Fruit fly (Drosophila melanogaster) whole organism, wandering third instar larva: Measurements from ENCODE around the gene CG13314.

Source experiments
- Abd-B ChIP-seq: fragments of >200 bp; optimal IDR thresholded peaks from 2 replicates; lab custom pipeline; 2017; ENCODE audit warnings: missing biosample characterization, missing genetic modification characterization
- CG32264 ChIP-seq: fragments of 200-800 bp; sonication (Bioruptor generic); optimal IDR thresholded peaks from 2 replicates; lab custom pipeline; 2016; ENCODE audit warnings: missing biosample characterization, missing genetic modification characterization
- CG9705 ChIP-seq: fragments of 200-800 bp; sonication (Bioruptor generic); optimal IDR thresholded peaks from 2 replicates; lab custom pipeline; 2018; ENCODE audit warnings: missing biosample characterization, mild to moderate bottlenecking, missing genetic modification characterization
- CrebA ChIP-seq: fragments of 200-800 bp; sonication (Bioruptor generic); optimal IDR thresholded peaks from 2 replicates; lab custom pipeline; 2016; ENCODE audit warnings: missing biosample characterization, mild to moderate bottlenecking, missing genetic modification characterization, borderline replicate concordance
- Dfd ChIP-seq: fragments of >200 bp; optimal IDR thresholded peaks from 2 replicates; lab custom pipeline; 2017; ENCODE audit warnings: missing biosample characterization, missing genetic modification characterization
- Dif ChIP-seq: fragments of 200-275, 200-300 bp; sonication (Bioruptor generic); optimal IDR thresholded peaks from 2 replicates; lab custom pipeline; 2018; ENCODE audit warnings: missing biosample characterization, missing genetic modification characterization; ENCODE audit not compliant: partially characterized antibody
- GATAd ChIP-seq: sonication (Bioruptor generic); optimal IDR thresholded peaks from 2 replicates; lab custom pipeline; 2016; ENCODE audit warnings: missing biosample characterization, missing genetic modification characterization
- HLH106 ChIP-seq: fragments of 200-800 bp; optimal IDR thresholded peaks from 3 replicates; lab custom pipeline; 2019; ENCODE audit warnings: missing biosample characterization, mild to moderate bottlenecking, missing genetic modification characterization, moderate library complexity
- Hnf4 ChIP-seq: fragments of 200-800 bp; sonication (Bioruptor generic); optimal IDR thresholded peaks from 2 replicates; lab custom pipeline; 2016; ENCODE audit warnings: missing biosample characterization, mild to moderate bottlenecking, missing genetic modification characterization
- Hr78 ChIP-seq: fragments of >200 bp; optimal IDR thresholded peaks from 2 replicates; lab custom pipeline; 2017; ENCODE audit warnings: missing biosample characterization, missing genetic modification characterization
- Hr83 ChIP-seq: fragments of 200-300 bp; sonication (Bioruptor generic); optimal IDR thresholded peaks from 2 replicates; lab custom pipeline; 2016; ENCODE audit warnings: missing biosample characterization, mild to moderate bottlenecking, missing genetic modification characterization, moderate library complexity; ENCODE audit not compliant: poor library complexity, severe bottlenecking
- Jra ChIP-seq: sonication (Bioruptor generic); optimal IDR thresholded peaks from 2 replicates; lab custom pipeline; 2016; ENCODE audit warnings: missing biosample characterization, missing genetic modification characterization
- Mio ChIP-seq: sonication (Bioruptor generic); optimal IDR thresholded peaks from 2 replicates; lab custom pipeline; 2016; ENCODE audit warnings: missing biosample characterization, missing genetic modification characterization
- Myc ChIP-seq: fragments of >200 bp; optimal IDR thresholded peaks from 2 replicates; lab custom pipeline; 2017
- N ChIP-seq: fragments of >200 bp; optimal IDR thresholded peaks from 2 replicates; lab custom pipeline; 2018; ENCODE audit warnings: missing biosample characterization, missing external identifiers, missing genetic modification characterization
- OdsH ChIP-seq: fragments of 200-800 bp; sonication (Bioruptor generic); optimal IDR thresholded peaks from 2 replicates; lab custom pipeline; 2016; ENCODE audit warnings: missing biosample characterization, mild to moderate bottlenecking, missing genetic modification characterization
- Rel ChIP-seq, 2 experiments: fragments of 200-800 bp; sonication (Bioruptor generic) in 1 of 2; optimal IDR thresholded peaks; 2 replicates in 1 of 2; 3 replicates in 1 of 2; lab custom pipeline; 2016 to 2019; ENCODE audit warnings: mild to moderate bottlenecking in 2 of 2, missing biosample characterization in 2 of 2, missing genetic modification characterization in 2 of 2, moderate library complexity in 1 of 2
- Sp1 ChIP-seq: fragments of 200-800 bp; sonication (Bioruptor generic); optimal IDR thresholded peaks from 3 replicates; lab custom pipeline; 2019; ENCODE audit warnings: missing biosample characterization, mild to moderate bottlenecking, missing genetic modification characterization, moderate library complexity
- Vsx2 ChIP-seq: fragments of 200-300, 225-300 bp; sonication (Bioruptor generic); optimal IDR thresholded peaks from 2 replicates; lab custom pipeline; 2018; ENCODE audit warnings: missing biosample characterization, missing genetic modification characterization; ENCODE audit not compliant: partially characterized antibody
- br ChIP-seq: fragments of 200-800 bp; sonication (Bioruptor generic); optimal IDR thresholded peaks from 2 replicates; lab custom pipeline; 2016; ENCODE audit warnings: missing biosample characterization, missing genetic modification characterization
- brk ChIP-seq: fragments of 200-800 bp; sonication (Bioruptor generic); optimal IDR thresholded peaks from 2 replicates; lab custom pipeline; 2016; ENCODE audit warnings: missing biosample characterization, mild to moderate bottlenecking, missing genetic modification characterization
- dl ChIP-seq, 2 experiments: fragments of 175-275, 200-275 bp in 1 of 2; fragments of 200-275 bp in 1 of 2; sonication (Bioruptor generic); optimal IDR thresholded peaks; lab custom pipeline; 2018; ENCODE audit warnings: mild to moderate bottlenecking in 2 of 2, missing biosample characterization in 2 of 2, missing genetic modification characterization in 2 of 2, moderate library complexity in 2 of 2; ENCODE audit not compliant: partially characterized antibody in 2 of 2, insufficient read depth in 1 of 2
- dmrt93B ChIP-seq: fragments of 200-800 bp; sonication (Bioruptor generic); optimal IDR thresholded peaks from 2 replicates; lab custom pipeline; 2018; ENCODE audit warnings: missing biosample characterization, mild to moderate bottlenecking, missing genetic modification characterization
- dsf ChIP-seq: sonication (Bioruptor generic); optimal IDR thresholded peaks from 2 replicates; lab custom pipeline; 2016; ENCODE audit warnings: missing biosample characterization, missing genetic modification characterization, borderline replicate concordance
- ey ChIP-seq: fragments of 200-800 bp; sonication (Bioruptor generic); optimal IDR thresholded peaks from 2 replicates; lab custom pipeline; 2016; ENCODE audit warnings: missing biosample characterization, missing genetic modification characterization
- foxo ChIP-seq, 2 experiments: fragments of 200-800 bp; sonication (Bioruptor generic); optimal IDR thresholded peaks; 2 replicates in 1 of 2; 3 replicates in 1 of 2; lab custom pipeline; 2016 to 2017; ENCODE audit warnings: missing biosample characterization in 2 of 2, missing genetic modification characterization in 2 of 2
- fru ChIP-seq: fragments of 200-800 bp; sonication (Bioruptor generic); optimal IDR thresholded peaks from 3 replicates; lab custom pipeline; 2016; ENCODE audit warnings: missing biosample characterization, mild to moderate bottlenecking, missing genetic modification characterization
- h ChIP-seq: fragments of 200-800 bp; sonication (Bioruptor generic); optimal IDR thresholded peaks from 3 replicates; lab custom pipeline; 2016; ENCODE audit warnings: missing biosample characterization, mild to moderate bottlenecking, missing genetic modification characterization
- jim ChIP-seq: fragments of 175-275, 200-325 bp; sonication (Bioruptor generic); optimal IDR thresholded peaks from 2 replicates; lab custom pipeline; 2016; ENCODE audit warnings: missing biosample characterization, mild to moderate bottlenecking, missing genetic modification characterization
- lola ChIP-seq: fragments of >200 bp; optimal IDR thresholded peaks from 2 replicates; lab custom pipeline; 2017; ENCODE audit warnings: missing biosample characterization, missing genetic modification characterization
- pan ChIP-seq: fragments of >200 bp; optimal IDR thresholded peaks from 2 replicates; lab custom pipeline; 2017
- psq ChIP-seq: fragments of 200-800 bp; sonication (Bioruptor generic); optimal IDR thresholded peaks from 3 replicates; lab custom pipeline; 2017; ENCODE audit warnings: missing biosample characterization, mild to moderate bottlenecking, missing genetic modification characterization, moderate library complexity
- rgr ChIP-seq: fragments of 200-800 bp; sonication (Bioruptor generic); optimal IDR thresholded peaks from 3 replicates; lab custom pipeline; 2016; ENCODE audit warnings: missing biosample characterization, mild to moderate bottlenecking, missing genetic modification characterization
- sage ChIP-seq: fragments of 200-800 bp; sonication (Bioruptor generic); optimal IDR thresholded peaks from 2 replicates; lab custom pipeline; 2016; ENCODE audit warnings: missing biosample characterization, mild to moderate bottlenecking, missing genetic modification characterization
- sv ChIP-seq: fragments of 200-800 bp; sonication (Bioruptor generic); optimal IDR thresholded peaks from 3 replicates; lab custom pipeline; 2016; ENCODE audit warnings: missing biosample characterization, missing genetic modification characterization
- tai ChIP-seq: sonication (Bioruptor generic); optimal IDR thresholded peaks from 2 replicates; lab custom pipeline; 2016; ENCODE audit warnings: missing biosample characterization, missing genetic modification characterization
- usp ChIP-seq: fragments of >200 bp; optimal IDR thresholded peaks from 2 replicates; lab custom pipeline; 2017; ENCODE audit warnings: missing biosample characterization, missing genetic modification characterization
- woc ChIP-seq: sonication (Bioruptor generic); optimal IDR thresholded peaks from 2 replicates; lab custom pipeline; 2016; ENCODE audit warnings: missing biosample characterization, mild to moderate bottlenecking, missing genetic modification characterization

CG13314 gene

dm6 chr3L:8951507-8951906 lies 30.1 kb upstream of the CG13314 start:
- peak; percentile 1 for TF ChIP-seq Hr83 (GFP tag; lab: Kevin White, UChicago)
- TF ChIP-seq ey = no peak
- no peak for TF ChIP-seq tai (GFP tag; lab: Kevin White, UChicago)
- no peak for TF ChIP-seq h (GFP tag; lab: Kevin White, UChicago)
- TF ChIP-seq HLH106 = no peak
- no peak for TF ChIP-seq CG32264 (GFP tag; lab: Kevin White, UChicago)
- no peak for TF ChIP-seq OdsH (GFP tag; lab: Kevin White, UChicago)
- TF ChIP-seq sage (GFP tag; lab: Kevin White, UChicago) = no peak

DNA sequence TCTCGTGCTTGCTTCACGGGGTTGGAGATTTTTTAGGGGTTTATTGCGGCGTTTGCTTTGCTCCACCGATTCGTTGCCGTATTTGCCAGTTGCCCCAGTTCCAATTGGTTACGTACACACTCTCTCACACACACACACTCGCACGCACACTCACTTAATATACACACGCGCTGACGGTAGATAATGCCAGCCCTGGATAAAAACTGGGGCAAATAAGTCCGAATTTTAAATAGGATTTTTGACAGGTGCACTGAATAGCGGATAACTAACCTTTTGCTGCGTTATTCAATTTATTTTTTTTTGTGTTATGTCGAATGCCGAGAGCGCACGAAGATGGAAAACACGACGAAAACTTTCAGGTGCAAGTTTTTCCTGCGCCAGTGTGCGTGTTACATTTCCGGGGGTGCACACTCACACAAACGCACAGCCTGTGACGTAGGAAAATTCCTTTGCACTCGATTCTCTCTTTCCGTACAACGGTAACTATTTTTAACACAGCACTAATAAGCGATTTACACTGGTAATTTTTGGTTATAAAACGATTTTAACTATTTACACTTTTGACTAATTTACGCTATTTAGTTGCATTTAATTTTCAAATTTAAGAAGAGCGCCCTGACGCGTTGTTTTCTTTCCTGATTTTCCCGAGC lies 28.9 kb upstream of the CG13314 start:
- TF ChIP-seq Mio (GFP tag; lab: Kevin White, UChicago) (no peak), psq (GFP tag; lab: Kevin White, UChicago) (no peak), Dfd (no peak), GATAd (GFP tag; lab: Kevin White, UChicago) (no peak), brk (GFP tag; lab: Kevin White, UChicago) (no peak), Hnf4 (GFP tag; lab: Kevin White, UChicago) (no peak), dsf (GFP tag; lab: Kevin White, UChicago) (no peak), pan (no peak), Rel (GFP tag; optimal IDR thresholded peaks at IDR 0.05; lab: Kevin White, UChicago) (no peak), Rel (tag; optimal IDR thresholded peaks at IDR 0.05; lab: Kevin White, UChicago) (no peak), CG9705 (GFP tag; lab: Kevin White, UChicago) (no peak), sage (GFP tag; lab: Kevin White, UChicago) (no peak), CrebA (no peak), foxo (GFP tag; optimal IDR thresholded peaks at IDR 0.05; lab: Kevin White, UChicago) (no peak)
- TF ChIP-seq, all 38 proteins: peak for 0

- TF ChIP-seq Mio (GFP tag; lab: Kevin White, UChicago) = no peak
- TF ChIP-seq HLH106 = peak; percentile 66
- no peak for TF ChIP-seq Dfd
- no peak for TF ChIP-seq CrebA
- no peak for TF ChIP-seq CG32264 (GFP tag; lab: Kevin White, UChicago)
- TF ChIP-seq ey = peak; percentile 36
- TF ChIP-seq Vsx2 (GFP tag; lab: Kevin White, UChicago) = peak; percentile 53
- peak; percentile 58 for TF ChIP-seq br (GFP tag; lab: Kevin White, UChicago)
- peak; percentile 56 for TF ChIP-seq h (GFP tag; lab: Kevin White, UChicago)
- no peak for TF ChIP-seq dl (GFP tag; optimal IDR thresholded peaks at IDR 0.05; lab: Kevin White, UChicago; ENCODE audit: insufficient read depth in 1 of 2, partially characterized antibody in 2 of 2)
- no peak for TF ChIP-seq GATAd (GFP tag; lab: Kevin White, UChicago)
- peak; percentile 4 for TF ChIP-seq Dif (GFP tag; lab: Kevin White, UChicago)
- TF ChIP-seq Jra (GFP tag; lab: Kevin White, UChicago) = no peak
- TF ChIP-seq OdsH (GFP tag; lab: Kevin White, UChicago) = peak; percentile 15
- TF ChIP-seq tai (GFP tag; lab: Kevin White, UChicago) = no peak
- TF ChIP-seq foxo (GFP tag; optimal IDR thresholded peaks at IDR 0.05; lab: Kevin White, UChicago) = peak in 1 of 2 experiments; percentile 62
- TF ChIP-seq N (GFP tag; lab: Kevin White, UChicago) = no peak
- TF ChIP-seq sv = peak; percentile 12
- peak; percentile 32 for TF ChIP-seq rgr (GFP tag; lab: Kevin White, UChicago)
- TF ChIP-seq Hr83 (GFP tag; lab: Kevin White, UChicago) = no peak
- no peak for TF ChIP-seq usp (GFP tag; lab: Kevin White, UChicago)
- no peak for TF ChIP-seq pan
- TF ChIP-seq Abd-B = no peak
- TF ChIP-seq Hr78 = no peak
- TF ChIP-seq psq (GFP tag; lab: Kevin White, UChicago) = no peak
- TF ChIP-seq dsf (GFP tag; lab: Kevin White, UChicago) = no peak
- TF ChIP-seq sage (GFP tag; lab: Kevin White, UChicago) = no peak
- no peak for TF ChIP-seq Myc (lab: Kevin White, UChicago)
- TF ChIP-seq Rel (GFP tag; optimal IDR thresholded peaks at IDR 0.05; lab: Kevin White, UChicago) = no peak
- TF ChIP-seq Rel (tag; optimal IDR thresholded peaks at IDR 0.05; lab: Kevin White, UChicago) = no peak
- TF ChIP-seq Sp1 = peak; percentile 61
- TF ChIP-seq woc = peak; percentile 65
- no peak for TF ChIP-seq dmrt93B (GFP tag; lab: Kevin White, UChicago)
- TF ChIP-seq lola (GFP tag; lab: Kevin White, UChicago) = no peak
- TF ChIP-seq jim (GFP tag; lab: Kevin White, UChicago) = no peak
- peak; percentile 43 for TF ChIP-seq fru
- TF ChIP-seq brk (GFP tag; lab: Kevin White, UChicago) = no peak
- no peak for TF ChIP-seq CG9705 (GFP tag; lab: Kevin White, UChicago)
- peak; percentile 29 for TF ChIP-seq Hnf4 (GFP tag; lab: Kevin White, UChicago)
These were observed 28.2 kb upstream of the CG13314 start for dm6 chr3L:8953199-8953956.
